Fruit fly (Drosophila melanogaster) whole organism, prepupa: ENCODE measurements around the gene Scgdelta.

ENCODE experiments used
- CG10631 ChIP-seq: fragments of 200-800 bp; sonication (Bioruptor generic); optimal IDR thresholded peaks from 2 replicates; lab custom pipeline; 2016; ENCODE audit warnings: missing biosample characterization, missing genetic modification characterization
- CG4318 ChIP-seq: fragments of 200-800 bp; sonication (Bioruptor generic); optimal IDR thresholded peaks from 3 replicates; lab custom pipeline; 2017; ENCODE audit warnings: missing biosample characterization, mild to moderate bottlenecking, missing genetic modification characterization
- CG7368 ChIP-seq: fragments of 200-800 bp; sonication (Bioruptor generic); optimal IDR thresholded peaks from 3 replicates; lab custom pipeline; 2016; ENCODE audit warnings: missing biosample characterization, missing genetic modification characterization
- CG9139 ChIP-seq: fragments of 200-800 bp; sonication (Bioruptor generic); optimal IDR thresholded peaks from 3 replicates; lab custom pipeline; 2017; ENCODE audit warnings: missing biosample characterization, mild to moderate bottlenecking, missing genetic modification characterization
- Eip78C ChIP-seq: fragments of 200-800 bp; sonication (Bioruptor generic); peaks from one replicate; lab custom pipeline; 2016; ENCODE audit warnings: missing biosample characterization, missing genetic modification characterization
- Hr38 ChIP-seq: sonication (Bioruptor generic); optimal IDR thresholded peaks from 2 replicates; lab custom pipeline; 2016; ENCODE audit warnings: missing biosample characterization, missing genetic modification characterization
- Lpt ChIP-seq: fragments of 200-800 bp; sonication (Bioruptor generic); optimal IDR thresholded peaks from 3 replicates; lab custom pipeline; 2016; ENCODE audit warnings: missing biosample characterization, missing genetic modification characterization
- OdsH ChIP-seq: fragments of 200-800 bp; sonication (Bioruptor generic); optimal IDR thresholded peaks from 3 replicates; lab custom pipeline; 2016; ENCODE audit warnings: missing biosample characterization, missing genetic modification characterization
- Sox102F ChIP-seq: fragments of 200-800 bp; sonication (Bioruptor generic); optimal IDR thresholded peaks from 2 replicates; lab custom pipeline; 2016; ENCODE audit warnings: missing biosample characterization, mild to moderate bottlenecking, missing genetic modification characterization
- eg ChIP-seq: fragments of 200-800 bp; sonication (Bioruptor generic); IDR thresholded peaks from 3 replicates; pipeline ENCODE4 v1.3.6; 2022; ENCODE audit warnings: missing biosample characterization, missing genetic modification characterization
- salr ChIP-seq, 2 experiments: fragments of 200-800 bp; sonication (Bioruptor generic); optimal IDR thresholded peaks; 3 replicates each; lab custom pipeline; 2016 to 2018; ENCODE audit warnings: missing biosample characterization in 2 of 2, missing genetic modification characterization in 2 of 2, mild to moderate bottlenecking in 1 of 2

- no peak for TF ChIP-seq eg
- TF ChIP-seq Hr38 (GFP tag; lab: Kevin White, UChicago), result no peak
- TF ChIP-seq salr (GFP tag; optimal IDR thresholded peaks at IDR 0.05; lab: Kevin White, UChicago), result no peak
- TF ChIP-seq CG4318 (GFP tag; lab: Kevin White, UChicago), result no peak
- TF ChIP-seq Sox102F (GFP tag; lab: Kevin White, UChicago), result no peak
- TF ChIP-seq CG10631, result no peak
- TF ChIP-seq CG7368 (GFP tag; lab: Kevin White, UChicago), result no peak
- TF ChIP-seq Eip78C (GFP tag; lab: Kevin White, UChicago), result no peak
- TF ChIP-seq CG9139 (GFP tag; lab: Kevin White, UChicago), result no peak
- no peak for TF ChIP-seq OdsH (GFP tag; lab: Kevin White, UChicago)
- no peak for TF ChIP-seq Lpt (GFP tag; lab: Kevin White, UChicago)
Observed at dm6 chrX:1789266-1789665, 35.4 kb upstream of the Scgdelta start, which contains the start of gene CG32806.
